Worm (Caenorhabditis elegans) whole organism, L2 larva: ENCODE data around the gene nstp-1.

Experiments
- R02D3.7 ChIP-seq: fragments of 150-350 bp; optimal IDR thresholded peaks from 2 replicates; lab custom pipeline; 2014; ENCODE audit warnings: missing biosample characterization, missing genetic modification characterization
- ama-1 ChIP-seq: fragments of 150-350 bp; optimal IDR thresholded peaks from 2 replicates; lab custom pipeline; 2018; ENCODE audit warnings: inconsistent platforms
- ceh-82 ChIP-seq: fragments of 150-350 bp; optimal IDR thresholded peaks from 2 replicates; lab custom pipeline; 2014; ENCODE audit warnings: missing biosample characterization, missing genetic modification characterization
- nhr-6 ChIP-seq: fragments of 150-350 bp; optimal IDR thresholded peaks from 2 replicates; lab custom pipeline; 2014; ENCODE audit warnings: missing biosample characterization, missing genetic modification characterization
- nhr-77 ChIP-seq: fragments of 150-350 bp; optimal IDR thresholded peaks from 2 replicates; lab custom pipeline; 2014; ENCODE audit warnings: missing biosample characterization, missing genetic modification characterization
- unc-62 ChIP-seq: fragments of 150-350 bp; optimal IDR thresholded peaks from 2 replicates; lab custom pipeline; 2014; ENCODE audit warnings: missing biosample characterization, missing genetic modification reagents, missing genetic modification characterization

DNA sequence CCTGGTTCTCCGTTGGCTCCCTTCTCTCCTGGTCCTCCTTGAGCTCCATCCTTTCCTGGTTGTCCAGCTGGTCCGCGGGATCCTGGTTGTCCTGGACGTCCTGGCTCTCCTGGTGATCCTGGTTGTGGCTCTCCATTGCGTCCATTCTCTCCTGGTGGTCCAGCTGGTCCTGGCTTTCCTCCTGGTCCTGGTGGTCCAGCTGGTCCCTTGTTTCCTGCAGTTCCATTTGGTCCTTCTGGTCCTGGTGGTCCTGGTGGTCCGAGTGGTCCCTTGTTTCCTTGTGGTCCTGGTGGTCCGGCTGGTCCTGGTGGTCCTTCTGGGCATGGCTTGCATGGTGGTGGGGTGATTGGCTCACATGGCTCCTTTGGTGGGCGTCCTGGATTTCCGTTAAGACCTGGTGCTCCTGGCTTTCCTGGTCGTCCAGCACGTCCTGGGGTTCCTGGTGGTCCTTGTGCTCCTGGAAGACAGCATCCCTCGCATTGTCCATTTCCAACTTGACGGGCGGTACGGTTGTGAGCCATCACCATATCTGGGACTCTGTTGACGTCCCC, 5.5 kb upstream of the nstp-1 start:
- no peak for TF ChIP-seq ceh-82 (tag; lab: Kevin White, UChicago)
- TF ChIP-seq ama-1: no peak
- no peak for TF ChIP-seq nhr-6 (tag; lab: Kevin White, UChicago)
- no peak for TF ChIP-seq unc-62 (GFP tag; lab: Kevin White, UChicago)
- no peak for TF ChIP-seq nhr-77 (tag; lab: Kevin White, UChicago)
- no peak for TF ChIP-seq R02D3.7 (tag; lab: Kevin White, UChicago)
